Worm (Caenorhabditis elegans): Measurements from ENCODE around the gene C05E4.12.

ce11 chrV:762340-762739, 558 bp upstream of the C05E4.12 start, which contains the start of gene srp-2:
- TF ChIP-seq npax-4 (tag; optimal IDR thresholded peaks at IDR 0.05) (no peak), ama-1 (optimal IDR thresholded peaks at IDR 0.05) (no peak), ceh-34 (tag; optimal IDR thresholded peaks at IDR 0.05) (no peak), hlh-8 (tag; optimal IDR thresholded peaks at IDR 0.05) (no peak), T23F11.4 (GFP tag; optimal IDR thresholded peaks at IDR 0.05) (no peak), dve-1 (tag; optimal IDR thresholded peaks at IDR 0.05) (no peak), pha-4 (tag; optimal IDR thresholded peaks at IDR 0.05) (no peak), fkh-10 (GFP tag; optimal IDR thresholded peaks at IDR 0.05) (no peak)
